Worm (Caenorhabditis elegans): ENCODE data around the gene cut-5.

DNA sequence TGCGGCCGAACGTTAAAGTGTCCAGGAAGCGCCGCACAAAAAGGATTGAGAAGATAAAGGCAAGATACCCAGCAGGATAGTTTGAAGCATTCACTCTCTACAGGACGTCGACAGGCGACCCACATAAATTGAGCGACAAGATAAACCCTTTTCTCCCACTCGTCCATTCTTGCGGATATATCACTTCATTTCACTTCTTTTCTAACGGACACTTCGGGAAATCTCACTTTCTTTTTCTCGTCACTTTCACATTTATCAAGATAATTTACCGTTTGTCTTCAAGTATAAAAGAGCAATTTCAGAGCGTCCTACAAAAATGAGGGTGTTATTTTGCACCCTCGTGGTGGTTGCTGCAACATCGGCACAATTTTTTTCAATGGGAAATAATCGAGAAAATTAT, 20.4 kb downstream of the cut-5 start, which contains the start of gene R07E3.6:
- TF ChIP-seq elt-2 (tag; optimal IDR thresholded peaks at IDR 0.05) (no peak), unc-55 (GFP tag; optimal IDR thresholded peaks at IDR 0.05) (no peak), ceh-48 (tag; optimal IDR thresholded peaks at IDR 0.05) (no peak), pha-2 (tag; optimal IDR thresholded peaks at IDR 0.05) (no peak)
